Worm (Caenorhabditis elegans) whole organism, early embryonic: Measurements from ENCODE around the gene T26E4.4.

ENCODE experiments used
- B0310.2 ChIP-seq: sonication (generic microtip); optimal IDR thresholded peaks from 2 replicates; lab custom pipeline; 2016; ENCODE audit warnings: mild to moderate bottlenecking, missing genetic modification characterization, missing compliant biosample characterization
- F13C5.2 ChIP-seq: sonication (generic microtip); optimal IDR thresholded peaks from 2 replicates; lab custom pipeline; 2017; ENCODE audit warnings: mild to moderate bottlenecking, missing genetic modification characterization, inconsistent platforms, missing compliant biosample characterization
- aly-1 ChIP-seq: sonication (generic microtip); optimal IDR thresholded peaks from 2 replicates; lab custom pipeline; 2016; ENCODE audit warnings: missing genetic modification characterization, missing compliant biosample characterization
- ama-1 ChIP-seq: fragments of 150-350 bp; optimal IDR thresholded peaks from 2 replicates; lab custom pipeline; 2014
- ceh-13 ChIP-seq: fragments of 200-800 bp; sonication (Bioruptor generic); optimal IDR thresholded peaks from 2 replicates; lab custom pipeline; 2018; ENCODE audit warnings: mild to moderate bottlenecking, missing genetic modification characterization, missing compliant biosample characterization
- ceh-36 ChIP-seq: sonication (generic microtip); optimal IDR thresholded peaks from 2 replicates; lab custom pipeline; 2016; ENCODE audit warnings: missing genetic modification characterization, inconsistent platforms, missing compliant biosample characterization
- ets-7 ChIP-seq: sonication (generic microtip); optimal IDR thresholded peaks from 2 replicates; lab custom pipeline; 2016; ENCODE audit warnings: missing genotype, missing genetic modification characterization, missing compliant biosample characterization
- flt-1 ChIP-seq: fragments of 200-800 bp; sonication (Bioruptor generic); IDR thresholded peaks from 2 replicates; pipeline ENCODE4 v1.3.6; 2022; ENCODE audit warnings: missing genetic modification characterization, missing compliant biosample characterization
- hmbx-1 ChIP-seq: sonication (generic microtip); optimal IDR thresholded peaks from 2 replicates; lab custom pipeline; 2016; ENCODE audit warnings: mild to moderate bottlenecking, missing genetic modification characterization, missing compliant biosample characterization
- hmg-4 ChIP-seq: fragments of 200-800 bp; sonication (Bioruptor generic); optimal IDR thresholded peaks from 2 replicates; lab custom pipeline; 2018; ENCODE audit warnings: mild to moderate bottlenecking, missing genetic modification characterization, missing compliant biosample characterization
- hnd-1 ChIP-seq: sonication (generic microtip); optimal IDR thresholded peaks from 2 replicates; lab custom pipeline; 2016; ENCODE audit warnings: missing genetic modification characterization, missing compliant biosample characterization
- pes-1 ChIP-seq: fragments of 200-800 bp; sonication (Bioruptor generic); IDR thresholded peaks from 2 replicates; pipeline ENCODE4 v1.3.6; 2022; ENCODE audit warnings: missing genetic modification reagents, missing genetic modification characterization, missing compliant biosample characterization
- scrt-1 ChIP-seq: fragments of 200-800 bp; sonication (Bioruptor generic); IDR thresholded peaks from 2 replicates; pipeline ENCODE4 v1.3.6; 2022; ENCODE audit warnings: missing genetic modification characterization, missing compliant biosample characterization
- sea-1 ChIP-seq: fragments of 200-800 bp; sonication (Bioruptor generic); conservative IDR thresholded peaks from 2 replicates; pipeline ENCODE4 v1.3.6; 2022; ENCODE audit warnings: missing genetic modification characterization, missing compliant biosample characterization
- tbx-11 ChIP-seq: fragments of 200-800 bp; sonication (Bioruptor generic); IDR thresholded peaks from 2 replicates; pipeline ENCODE4 v1.3.6; 2022; ENCODE audit warnings: missing genetic modification characterization, missing compliant biosample characterization
- tbx-37 ChIP-seq: fragments of 200-800 bp; sonication (Bioruptor generic); conservative IDR thresholded peaks from 2 replicates; pipeline ENCODE4 v1.3.6; 2022; ENCODE audit warnings: missing genetic modification reagents, missing genetic modification characterization, missing compliant biosample characterization
- tra-4 ChIP-seq: sonication (generic microtip); optimal IDR thresholded peaks from 2 replicates; lab custom pipeline; 2017; ENCODE audit warnings: missing genetic modification characterization, missing compliant biosample characterization

Gene T26E4.4

ce11 chrV:15779128-15779729, 13.1 kb downstream of the T26E4.4 start, which contains the start of the genes nhr-285 and irld-52:
Gene nhr-285 (minus strand): TSS chrV:15779228.
Gene irld-52 (plus strand): TSS chrV:15779679.
- TF ChIP-seq tbx-11 (GFP tag; lab: Robert Waterston, UW), result no peak
- no peak for TF ChIP-seq B0310.2
- TF ChIP-seq sea-1 (GFP tag; lab: Robert Waterston, UW), result no peak
- no peak for TF ChIP-seq ama-1 (lab: Kevin White, UChicago)
- TF ChIP-seq F13C5.2, result no peak
- no peak for TF ChIP-seq hmg-4
- TF ChIP-seq hnd-1 (tag; lab: Kevin White, UChicago), result no peak
- TF ChIP-seq tbx-37 (GFP tag; lab: Robert Waterston, UW), result no peak
- no peak for TF ChIP-seq pes-1 (GFP tag; lab: Robert Waterston, UW)
- no peak for TF ChIP-seq ceh-36 (tag; lab: Kevin White, UChicago)
- no peak for TF ChIP-seq scrt-1
- TF ChIP-seq tra-4, result no peak
- no peak for TF ChIP-seq ceh-13 (GFP tag; lab: Kevin White, UChicago)
- no peak for TF ChIP-seq hmbx-1
- TF ChIP-seq flt-1 (GFP tag; lab: Robert Waterston, UW), result no peak
- no peak for TF ChIP-seq ets-7
- no peak for TF ChIP-seq aly-1 (tag; lab: Kevin White, UChicago)

ce11 chrV:15776651-15777050, 15.7 kb downstream of the T26E4.4 start, which contains the start of gene nhr-283:
Gene nhr-283 (minus strand): TSS chrV:15776751.
- no peak for TF ChIP-seq flt-1 (GFP tag; lab: Robert Waterston, UW)
- no peak for TF ChIP-seq hmbx-1
- no peak for TF ChIP-seq sea-1 (GFP tag; lab: Robert Waterston, UW)
- TF ChIP-seq B0310.2, result no peak
- TF ChIP-seq ceh-36 (tag; lab: Kevin White, UChicago), result no peak
- no peak for TF ChIP-seq ceh-13 (GFP tag; lab: Kevin White, UChicago)
- TF ChIP-seq ets-7, result no peak
- TF ChIP-seq scrt-1, result no peak
- TF ChIP-seq F13C5.2, result no peak
- no peak for TF ChIP-seq tbx-11 (GFP tag; lab: Robert Waterston, UW)
- no peak for TF ChIP-seq ama-1 (lab: Kevin White, UChicago)
- TF ChIP-seq hnd-1 (tag; lab: Kevin White, UChicago), result no peak
- no peak for TF ChIP-seq tra-4
- no peak for TF ChIP-seq pes-1 (GFP tag; lab: Robert Waterston, UW)
- TF ChIP-seq hmg-4, result no peak
- no peak for TF ChIP-seq tbx-37 (GFP tag; lab: Robert Waterston, UW)
- TF ChIP-seq aly-1 (tag; lab: Kevin White, UChicago), result no peak

- TF ChIP-seq tbx-11 (GFP tag; lab: Robert Waterston, UW) (no peak), ama-1 (lab: Kevin White, UChicago) (no peak), hmbx-1 (no peak), tbx-37 (GFP tag; lab: Robert Waterston, UW) (no peak), ceh-13 (GFP tag; lab: Kevin White, UChicago) (no peak), hnd-1 (tag; lab: Kevin White, UChicago) (no peak), ets-7 (no peak), sea-1 (GFP tag; lab: Robert Waterston, UW) (no peak), tra-4 (no peak), flt-1 (GFP tag; lab: Robert Waterston, UW) (no peak), aly-1 (tag; lab: Kevin White, UChicago) (no peak), F13C5.2 (no peak), B0310.2 (no peak), pes-1 (GFP tag; lab: Robert Waterston, UW) (no peak), scrt-1 (no peak), hmg-4 (no peak), ceh-36 (tag; lab: Kevin White, UChicago) (no peak)
These were observed 18.4 kb downstream of the T26E4.4 start for ce11 chrV:15773941-15774340.

ce11 chrV:15773141-15773540, 19.2 kb downstream of the T26E4.4 start, which contains the start of gene nhr-60:
Gene nhr-60 (minus strand): TSS chrV:15773241.
- TF ChIP-seq hnd-1 (tag; lab: Kevin White, UChicago) (no peak), scrt-1 (no peak), tbx-37 (GFP tag; lab: Robert Waterston, UW) (no peak), B0310.2 (no peak), pes-1 (GFP tag; lab: Robert Waterston, UW) (no peak), sea-1 (GFP tag; lab: Robert Waterston, UW) (no peak), aly-1 (tag; lab: Kevin White, UChicago) (no peak), ceh-36 (tag; lab: Kevin White, UChicago) (no peak), tbx-11 (GFP tag; lab: Robert Waterston, UW) (no peak), ets-7 (no peak), tra-4 (no peak), flt-1 (GFP tag; lab: Robert Waterston, UW) (no peak), hmbx-1 (no peak), ceh-13 (GFP tag; lab: Kevin White, UChicago) (no peak), F13C5.2 (no peak), ama-1 (lab: Kevin White, UChicago) (no peak), hmg-4 (no peak)

- TF ChIP-seq B0310.2, result no peak
- TF ChIP-seq F13C5.2, result no peak
- TF ChIP-seq tbx-37 (GFP tag; lab: Robert Waterston, UW), result no peak
- no peak for TF ChIP-seq hnd-1 (tag; lab: Kevin White, UChicago)
- no peak for TF ChIP-seq sea-1 (GFP tag; lab: Robert Waterston, UW)
- no peak for TF ChIP-seq tbx-11 (GFP tag; lab: Robert Waterston, UW)
- TF ChIP-seq hmg-4, result no peak
- TF ChIP-seq ceh-36 (tag; lab: Kevin White, UChicago), result no peak
- no peak for TF ChIP-seq scrt-1
- TF ChIP-seq aly-1 (tag; lab: Kevin White, UChicago), result no peak
These were observed 23.2 kb downstream of the T26E4.4 start, which contains the start of gene F57A10.4 for ce11 chrV:15769072-15769471. Gene F57A10.4 (plus strand): TSS chrV:15769438.

ce11 chrV:15767385-15767784, 24.9 kb downstream of the T26E4.4 start:
- TF ChIP-seq pes-1 (GFP tag; lab: Robert Waterston, UW), result peak; percentile 73
- TF ChIP-seq flt-1 (GFP tag; lab: Robert Waterston, UW), result peak; percentile 28; the same call in 1 of the 2 replicates
- peak; percentile 51; the same call in 1 of the 2 replicates for TF ChIP-seq scrt-1

- TF ChIP-seq F13C5.2 (peak; percentile 66), scrt-1 (no peak), B0310.2 (no peak), hmbx-1 (no peak), pes-1 (GFP tag; lab: Robert Waterston, UW) (no peak), ets-7 (no peak), tra-4 (no peak), hnd-1 (tag; lab: Kevin White, UChicago) (no peak), tbx-37 (GFP tag; lab: Robert Waterston, UW) (no peak), aly-1 (tag; lab: Kevin White, UChicago) (no peak), sea-1 (GFP tag; lab: Robert Waterston, UW) (no peak), ceh-13 (GFP tag; lab: Kevin White, UChicago) (no peak), flt-1 (GFP tag; lab: Robert Waterston, UW) (0 out of 2 replicates have a peak, but pooled peaks have one; percentile 13), tbx-11 (GFP tag; lab: Robert Waterston, UW) (no peak)
These were observed 26.2 kb downstream of the T26E4.4 start, which contains the start of the genes haf-3 and F57A10.2 for ce11 chrV:15766122-15766594. Gene haf-3 (minus strand): TSS chrV:15766172. Gene F57A10.2 (plus strand): TSS chrV:15766575.
